Fruit fly (Drosophila melanogaster) whole organism, embryonic: Measurements from ENCODE around the gene CG7656.
A peak's percentile ranks its signal among the peaks of the same experiment; 100 is the strongest.

Experiments
- Asciz ChIP-seq: fragments of 200-800 bp; sonication (Bioruptor generic); optimal IDR thresholded peaks from 2 replicates; lab custom pipeline; 2017; ENCODE audit warnings: missing biosample characterization, mild to moderate bottlenecking, missing genetic modification characterization, missing genetic modification reagents
- Blimp-1 ChIP-seq: fragments of 200-800 bp; sonication (Bioruptor generic); optimal IDR thresholded peaks from 3 replicates; lab custom pipeline; 2018; ENCODE audit warnings: missing biosample characterization, missing genetic modification characterization, mild to moderate bottlenecking, moderate library complexity, missing genetic modification reagents
- BtbVII ChIP-seq: fragments of 200-800 bp; sonication (Bioruptor generic); optimal IDR thresholded peaks from 3 replicates; lab custom pipeline; 2017; ENCODE audit warnings: missing biosample characterization, mild to moderate bottlenecking, missing genetic modification characterization
- Bteb2 ChIP-seq: fragments of 200-800 bp; sonication (Bioruptor generic); optimal IDR thresholded peaks from 2 replicates; lab custom pipeline; 2016; ENCODE audit warnings: missing biosample characterization, missing genetic modification characterization
- CG10654 ChIP-seq: fragments of 200-800 bp; sonication (Bioruptor generic); optimal IDR thresholded peaks from 2 replicates; lab custom pipeline; 2016; ENCODE audit warnings: missing biosample characterization, missing genetic modification characterization
- CG11723 ChIP-seq: fragments of 200-800 bp; sonication (Bioruptor generic); optimal IDR thresholded peaks from 2 replicates; lab custom pipeline; 2017; ENCODE audit warnings: missing biosample characterization, mild to moderate bottlenecking, missing genetic modification characterization
- CG12659 ChIP-seq: fragments of 200-800 bp; sonication (Bioruptor generic); optimal IDR thresholded peaks from 3 replicates; lab custom pipeline; 2017; ENCODE audit warnings: mild to moderate bottlenecking, missing biosample characterization, missing genetic modification reagents, missing genetic modification characterization
- CG13424 ChIP-seq: fragments of 200-800 bp; sonication (Bioruptor generic); optimal IDR thresholded peaks from 2 replicates; lab custom pipeline; 2019; ENCODE audit warnings: missing biosample characterization, mild to moderate bottlenecking, missing genetic modification characterization, moderate library complexity
- CG17328 ChIP-seq: fragments of 200-800 bp; sonication (Bioruptor generic); IDR thresholded peaks from 2 replicates; pipeline ENCODE4 v1.3.6; 2022; ENCODE audit warnings: missing biosample characterization, missing genetic modification characterization
- CG17359 ChIP-seq: fragments of 200-800 bp; sonication (Bioruptor generic); optimal IDR thresholded peaks from 3 replicates; lab custom pipeline; 2018; ENCODE audit warnings: missing biosample characterization, mild to moderate bottlenecking, missing genetic modification characterization, moderate library complexity
- CG17829 ChIP-seq: fragments of 200-800 bp; optimal IDR thresholded peaks from 2 replicates; lab custom pipeline; 2019; ENCODE audit warnings: missing biosample characterization, mild to moderate bottlenecking, missing genetic modification characterization, moderate library complexity
- CG17912 ChIP-seq: fragments of 200-800 bp; sonication (Bioruptor generic); optimal IDR thresholded peaks from 2 replicates; lab custom pipeline; 2018; ENCODE audit warnings: missing biosample characterization, mild to moderate bottlenecking, missing genetic modification characterization
- CG18262 ChIP-seq: fragments of 200-800 bp; optimal IDR thresholded peaks from 3 replicates; lab custom pipeline; 2019; ENCODE audit warnings: missing biosample characterization, mild to moderate bottlenecking, missing genetic modification characterization, moderate library complexity
- CG2889 ChIP-seq: fragments of 200-800 bp; sonication (Bioruptor generic); IDR thresholded peaks from 3 replicates; pipeline ENCODE4 v1.3.6; 2022; ENCODE audit warnings: missing biosample characterization, missing genetic modification characterization
- CG34422 ChIP-seq: fragments of 200-800 bp; sonication (Bioruptor generic); IDR thresholded peaks from 3 replicates; pipeline ENCODE4 v1.3.6; 2022; ENCODE audit warnings: missing biosample characterization, missing genetic modification characterization
- CG3838 ChIP-seq: fragments of 200-800 bp; sonication (Bioruptor generic); optimal IDR thresholded peaks from 3 replicates; lab custom pipeline; 2016; ENCODE audit warnings: missing biosample characterization, missing genetic modification characterization
- CG43689 ChIP-seq: fragments of 200-800 bp; sonication (Bioruptor generic); IDR thresholded peaks from 2 replicates; pipeline ENCODE4 v1.3.6; 2022; ENCODE audit warnings: missing biosample characterization, missing genetic modification characterization
- CG6272 ChIP-seq: fragments of 200-800 bp; sonication (Bioruptor generic); IDR thresholded peaks from 2 replicates; pipeline ENCODE4 v1.3.6; 2022; ENCODE audit warnings: missing biosample characterization, missing genetic modification characterization
- CG6813 ChIP-seq: fragments of 200-800 bp; sonication (Bioruptor generic); optimal IDR thresholded peaks from 2 replicates; lab custom pipeline; 2017; ENCODE audit warnings: missing biosample characterization, missing genetic modification characterization, mild to moderate bottlenecking, moderate library complexity, missing genetic modification reagents
- CG7556 ChIP-seq: fragments of 200-800 bp; sonication (Bioruptor generic); optimal IDR thresholded peaks from 2 replicates; lab custom pipeline; 2017; ENCODE audit warnings: missing biosample characterization, mild to moderate bottlenecking, missing genetic modification characterization
- CG7745 ChIP-seq: fragments of 200-800 bp; sonication (Bioruptor generic); optimal IDR thresholded peaks from 2 replicates; lab custom pipeline; 2018; ENCODE audit warnings: missing biosample characterization, mild to moderate bottlenecking, missing genetic modification characterization, moderate library complexity
- CG8388 ChIP-seq: fragments of 200-800 bp; sonication (Bioruptor generic); optimal IDR thresholded peaks from 2 replicates; lab custom pipeline; 2019; ENCODE audit warnings: missing biosample characterization, mild to moderate bottlenecking, missing genetic modification characterization, moderate library complexity
- CG9437 ChIP-seq: fragments of 200-800 bp; sonication (Bioruptor generic); optimal IDR thresholded peaks from 2 replicates; lab custom pipeline; 2018; ENCODE audit warnings: missing biosample characterization, mild to moderate bottlenecking, missing genetic modification characterization
- Hr78 ChIP-seq, 2 experiments: fragments of 200-800 bp in 1 of 2; fragments of >200 bp in 1 of 2; sonication (Bioruptor generic) in 1 of 2; optimal IDR thresholded peaks; 2 replicates each; lab custom pipeline; 2017 to 2019; ENCODE audit warnings: missing biosample characterization in 2 of 2, missing genetic modification characterization in 2 of 2, mild to moderate bottlenecking in 1 of 2, moderate library complexity in 1 of 2
- Jarid2 ChIP-seq: fragments of 200-800 bp; sonication (Bioruptor generic); optimal IDR thresholded peaks from 3 replicates; lab custom pipeline; 2017; ENCODE audit warnings: mild to moderate bottlenecking, missing biosample characterization, missing genetic modification reagents, missing genetic modification characterization
- Max ChIP-seq: fragments of 200-800 bp; sonication (Bioruptor generic); optimal IDR thresholded peaks from 2 replicates; lab custom pipeline; 2016; ENCODE audit warnings: missing biosample characterization, mild to moderate bottlenecking, missing genetic modification characterization
- Optix ChIP-seq: fragments of 200-800 bp; sonication (Bioruptor generic); IDR thresholded peaks from 3 replicates; pipeline ENCODE4 v1.3.6; 2022; ENCODE audit warnings: missing biosample characterization, missing genetic modification characterization
- Ravus ChIP-seq: fragments of 200-800 bp; sonication (Bioruptor generic); IDR thresholded peaks from 2 replicates; pipeline ENCODE4 v1.3.6; 2022; ENCODE audit warnings: missing biosample characterization, missing genetic modification characterization
- Rx ChIP-seq: fragments of 200-800 bp; sonication (Bioruptor generic); IDR thresholded peaks from 2 replicates; pipeline ENCODE4 v1.3.6; 2022; ENCODE audit warnings: missing biosample characterization, missing genetic modification characterization
- Scr ChIP-seq: fragments of 200-800 bp; sonication (Bioruptor generic); IDR thresholded peaks from 2 replicates; pipeline ENCODE4 v1.3.6; 2022; ENCODE audit warnings: missing biosample characterization, missing genetic modification characterization; ENCODE audit not compliant: partially characterized antibody
- az2 ChIP-seq: fragments of 200-800 bp; sonication (Bioruptor generic); optimal IDR thresholded peaks from 3 replicates; lab custom pipeline; 2016; ENCODE audit warnings: missing biosample characterization, missing genetic modification characterization
- bigmax ChIP-seq: fragments of 200-800 bp; sonication (Bioruptor generic); optimal IDR thresholded peaks from 2 replicates; lab custom pipeline; 2018; ENCODE audit warnings: missing biosample characterization, mild to moderate bottlenecking, missing genetic modification characterization
- cas ChIP-seq: fragments of 200-800 bp; sonication (Bioruptor generic); IDR thresholded peaks from 2 replicates; pipeline ENCODE4 v1.3.6; 2022; ENCODE audit warnings: missing biosample characterization, missing genetic modification characterization
- chinmo ChIP-seq: fragments of 200-800 bp; sonication (Bioruptor generic); IDR thresholded peaks from 4 replicates; pipeline ENCODE4 v1.3.6; 2022; ENCODE audit warnings: missing biosample characterization, missing genetic modification characterization; ENCODE audit not compliant: partially characterized antibody
- chm ChIP-seq: fragments of 200-800 bp; sonication (Bioruptor generic); IDR thresholded peaks from 2 replicates; pipeline ENCODE4 v1.3.6; 2022; ENCODE audit warnings: missing biosample characterization, missing genetic modification characterization
- crp ChIP-seq, 2 experiments: fragments of 200-800 bp; sonication (Bioruptor generic); optimal IDR thresholded peaks; 2 replicates in 1 of 2; 3 replicates in 1 of 2; lab custom pipeline; 2017; ENCODE audit warnings: missing biosample characterization in 2 of 2, missing genetic modification characterization in 2 of 2, mild to moderate bottlenecking in 1 of 2, moderate library complexity in 1 of 2
- eyg ChIP-seq: fragments of 200-800 bp; sonication (Bioruptor generic); optimal IDR thresholded peaks from 3 replicates; lab custom pipeline; 2016; ENCODE audit warnings: missing biosample characterization, missing genetic modification characterization
- kay ChIP-seq: fragments of 200-800 bp; sonication (Bioruptor generic); optimal IDR thresholded peaks from 2 replicates; lab custom pipeline; 2016; ENCODE audit warnings: missing biosample characterization, missing genetic modification characterization
- luna ChIP-seq: fragments of 200-800 bp; sonication (Bioruptor generic); optimal IDR thresholded peaks from 2 replicates; lab custom pipeline; 2016; ENCODE audit warnings: missing biosample characterization, missing genetic modification characterization
- maf-S ChIP-seq: fragments of 200-800 bp; sonication (Bioruptor generic); optimal IDR thresholded peaks from 2 replicates; lab custom pipeline; 2016; ENCODE audit warnings: missing biosample characterization, missing genetic modification characterization
- pb ChIP-seq: fragments of 200-800 bp; sonication (Bioruptor generic); optimal IDR thresholded peaks from 3 replicates; lab custom pipeline; 2016; ENCODE audit warnings: missing biosample characterization, missing genetic modification characterization
- pfk ChIP-seq: fragments of 200-800 bp; sonication (Bioruptor generic); optimal IDR thresholded peaks from 2 replicates; lab custom pipeline; 2018; ENCODE audit warnings: missing biosample characterization, mild to moderate bottlenecking, missing genetic modification characterization, moderate library complexity
- sens ChIP-seq: fragments of 200-800 bp; sonication (Bioruptor generic); peaks from one replicate; lab custom pipeline; 2016; ENCODE audit warnings: missing biosample characterization, missing genetic modification characterization
- seq ChIP-seq: fragments of 200-800 bp; sonication (Bioruptor generic); IDR thresholded peaks from 2 replicates; pipeline ENCODE4 v1.3.6; 2022; ENCODE audit warnings: missing biosample characterization, missing genetic modification characterization
- slbo ChIP-seq: fragments of 200-800 bp; sonication (Bioruptor generic); IDR thresholded peaks from 2 replicates; pipeline ENCODE4 v1.3.6; 2022; ENCODE audit warnings: missing biosample characterization, missing genetic modification characterization
- slp2 ChIP-seq: fragments of 200-800 bp; sonication (Bioruptor generic); optimal IDR thresholded peaks from 2 replicates; lab custom pipeline; 2016; ENCODE audit warnings: missing biosample characterization, missing genetic modification characterization
- stc ChIP-seq: fragments of 200-800 bp; sonication (Bioruptor generic); IDR thresholded peaks from 2 replicates; pipeline ENCODE4 v1.3.6; 2022; ENCODE audit warnings: missing biosample characterization, missing genetic modification characterization
- stwl ChIP-seq: fragments of 200-800 bp; sonication (Bioruptor generic); optimal IDR thresholded peaks from 3 replicates; lab custom pipeline; 2018; ENCODE audit warnings: missing biosample characterization, mild to moderate bottlenecking, missing genetic modification characterization, moderate library complexity
- unpg ChIP-seq: fragments of 200-800 bp; sonication (Bioruptor generic); optimal IDR thresholded peaks from 3 replicates; lab custom pipeline; 2018; ENCODE audit warnings: missing biosample characterization, mild to moderate bottlenecking, missing genetic modification characterization, moderate library complexity
- yki ChIP-seq: fragments of >200 bp; optimal IDR thresholded peaks from 3 replicates; lab custom pipeline; 2018
- z ChIP-seq: fragments of 200-800 bp; sonication (Bioruptor generic); IDR thresholded peaks from 3 replicates; pipeline ENCODE4 v1.3.6; 2022; ENCODE audit warnings: missing biosample characterization, missing genetic modification characterization

CG7656 gene

DNA sequence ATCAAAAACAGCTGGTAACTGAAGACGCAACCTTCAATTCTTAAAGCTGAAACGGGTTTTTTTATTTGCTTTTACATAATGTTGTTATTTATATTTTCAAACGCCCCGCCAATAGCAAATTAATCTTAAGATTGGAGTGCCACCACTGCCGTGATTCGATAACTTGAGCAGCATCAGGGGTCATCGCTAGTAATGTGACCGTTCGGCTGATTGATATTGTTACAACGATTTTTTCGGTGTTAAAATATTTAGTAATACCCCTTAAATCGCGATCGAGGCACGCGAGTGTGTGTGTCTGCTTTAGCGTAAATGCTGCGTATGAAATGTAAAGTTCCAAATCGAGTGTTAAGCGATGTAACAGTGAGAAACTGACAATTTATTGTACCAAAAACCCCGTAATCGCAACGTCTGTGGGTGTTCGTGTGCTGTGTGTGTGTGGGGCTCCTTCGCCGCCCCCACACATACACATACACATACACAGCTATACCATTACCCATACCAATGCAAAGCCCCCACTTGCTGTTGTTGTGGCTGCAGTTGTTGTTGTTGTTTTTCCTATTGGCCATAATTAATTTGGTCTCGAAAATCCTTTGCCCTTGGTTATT, 22.0 kb downstream of the CG7656 start, which contains the start of gene dop (continued):
- TF ChIP-seq Jarid2 (GFP tag; lab: Kevin White, UChicago) (peak; percentile 13), Rx (GFP tag; lab: Robert Waterston, UW) (no peak), Ravus (GFP tag; lab: Robert Waterston, UW) (no peak), CG13424 (tag; lab: Kevin White, UChicago) (peak; percentile 6), Optix (GFP tag; lab: Robert Waterston, UW) (no peak), CG3838 (no peak), Max (GFP tag; lab: Kevin White, UChicago) (no peak), CG9437 (GFP tag; lab: Kevin White, UChicago) (no peak), maf-S (GFP tag; lab: Kevin White, UChicago) (no peak), kay (no peak), unpg (GFP tag; lab: Kevin White, UChicago) (no peak), luna (GFP tag; lab: Kevin White, UChicago) (no peak), CG17328 (GFP tag; lab: Robert Waterston, UW) (0 out of 2 replicates have a peak, but pooled peaks have one; percentile 16), seq (GFP tag; lab: Robert Waterston, UW) (no peak), CG34422 (GFP tag; lab: Robert Waterston, UW) (no peak), CG18262 (tag; lab: Kevin White, UChicago) (no peak), CG6813 (GFP tag; lab: Kevin White, UChicago) (no peak), Scr (GFP tag; lab: Robert Waterston, UW) (peak; percentile 71), CG2889 (GFP tag; lab: Robert Waterston, UW) (no peak), stwl (tag; lab: Kevin White, UChicago) (peak; percentile 53), CG8388 (GFP tag; lab: Kevin White, UChicago) (no peak), Asciz (GFP tag; lab: Kevin White, UChicago) (no peak), z (GFP tag; lab: Robert Waterston, UW) (no peak), Hr78 (GFP tag; optimal IDR thresholded peaks at IDR 0.05; lab: Kevin White, UChicago) (no peak), chinmo (GFP tag; lab: Robert Waterston, UW) (0 out of 4 replicates have a peak, but pooled peaks have one; percentile 25), pb (GFP tag; lab: Kevin White, UChicago) (no peak), crp (GFP tag; optimal IDR thresholded peaks at IDR 0.05; lab: Kevin White, UChicago) (no peak), CG17359 (tag; lab: Kevin White, UChicago) (no peak), CG12659 (peak; percentile 34), bigmax (GFP tag; lab: Kevin White, UChicago) (no peak), stc (GFP tag; lab: Robert Waterston, UW) (no peak), CG10654 (GFP tag; lab: Kevin White, UChicago) (no peak), eyg (GFP tag; lab: Kevin White, UChicago) (no peak), sens (GFP tag; lab: Kevin White, UChicago) (peak; percentile 80), pfk (GFP tag; lab: Kevin White, UChicago) (no peak), BtbVII (GFP tag; lab: Kevin White, UChicago) (no peak), CG7556 (GFP tag; lab: Kevin White, UChicago) (no peak), slp2 (GFP tag; lab: Kevin White, UChicago) (no peak), Blimp-1 (no peak), CG43689 (GFP tag; lab: Robert Waterston, UW) (no peak), cas (GFP tag; lab: Robert Waterston, UW) (no peak), yki (lab: Kevin White, UChicago) (no peak), CG11723 (GFP tag; lab: Kevin White, UChicago) (no peak), CG7745 (tag; lab: Kevin White, UChicago) (no peak), slbo (GFP tag; lab: Robert Waterston, UW) (peak; percentile 34; the same call in 1 of the 2 replicates), CG17912 (GFP tag; lab: Kevin White, UChicago) (no peak), az2 (no peak), CG6272 (GFP tag; lab: Robert Waterston, UW) (no peak), chm (GFP tag; lab: Robert Waterston, UW) (no peak), Bteb2 (no peak), CG17829 (tag; lab: Kevin White, UChicago) (no peak)
